Worm (Caenorhabditis elegans) whole organism, young adult: ENCODE results near the gene F41F3.8.

ENCODE experiments used
- F22D6.2 ChIP-seq: sonication (generic microtip); optimal IDR thresholded peaks from 2 replicates; lab custom pipeline; 2016; ENCODE audit warnings: mild to moderate bottlenecking, missing genetic modification characterization, missing compliant biosample characterization
- nfya-2 ChIP-seq: fragments of 200-800 bp; sonication (Bioruptor generic); IDR thresholded peaks from 2 replicates; pipeline ENCODE4 v1.3.6; 2022; ENCODE audit warnings: missing genetic modification reagents, missing genetic modification characterization, missing compliant biosample characterization
- pha-4 ChIP-seq: fragments of 150-350 bp; sonication (generic microtip); optimal IDR thresholded peaks from 2 replicates; lab custom pipeline; 2014; ENCODE audit warnings: missing biosample characterization, missing genetic modification reagents, missing genetic modification characterization
- tbp1 ChIP-seq: fragments of 200-800 bp; sonication (Bioruptor generic); optimal IDR thresholded peaks from 2 replicates; lab custom pipeline; 2018; ENCODE audit warnings: mild to moderate bottlenecking, missing genetic modification characterization, missing compliant biosample characterization

- no peak for TF ChIP-seq tbp1 (GFP tag; lab: Kevin White, UChicago)
- TF ChIP-seq pha-4 (tag; lab: Kevin White, UChicago), result no peak
- TF ChIP-seq F22D6.2, result no peak
- TF ChIP-seq nfya-2 (GFP tag; lab: Robert Waterston, UW), result no peak
These were observed 23.9 kb downstream of the F41F3.8 start, which contains the start of gene K03B4.9 for ce11 chrV:4672487-4672886.
